Fruit fly (Drosophila melanogaster) whole organism, embryonic: ENCODE data around the gene Ir64a.

Experiments used
- Bdp1 ChIP-seq: fragments of 200-800 bp; sonication (Bioruptor generic); optimal IDR thresholded peaks from 3 replicates; lab custom pipeline; 2016; ENCODE audit warnings: missing biosample characterization, missing genetic modification characterization
- CG10654 ChIP-seq: fragments of 200-800 bp; sonication (Bioruptor generic); optimal IDR thresholded peaks from 2 replicates; lab custom pipeline; 2016; ENCODE audit warnings: missing biosample characterization, missing genetic modification characterization
- CG12104 ChIP-seq: fragments of 200-800 bp; sonication (Bioruptor generic); optimal IDR thresholded peaks from 3 replicates; lab custom pipeline; 2016; ENCODE audit warnings: missing biosample characterization, missing genetic modification characterization
- CG12942 ChIP-seq: fragments of 200-800 bp; sonication (Bioruptor generic); optimal IDR thresholded peaks from 3 replicates; lab custom pipeline; 2016; ENCODE audit warnings: missing biosample characterization, missing genetic modification characterization
- CG14710 ChIP-seq: fragments of 200-800 bp; sonication (Bioruptor generic); optimal IDR thresholded peaks from 3 replicates; lab custom pipeline; 2019; ENCODE audit warnings: missing biosample characterization, mild to moderate bottlenecking, missing genetic modification characterization, moderate library complexity
- CG15479 ChIP-seq: fragments of 200-800 bp; sonication (Bioruptor generic); optimal IDR thresholded peaks from 3 replicates; lab custom pipeline; 2019; ENCODE audit warnings: missing biosample characterization, mild to moderate bottlenecking, missing genetic modification characterization, moderate library complexity
- CG16813 ChIP-seq: fragments of 200-800 bp; sonication (Bioruptor generic); IDR thresholded peaks from 3 replicates; pipeline ENCODE4 v1.3.6; 2022; ENCODE audit warnings: missing biosample characterization, missing genetic modification characterization; ENCODE audit not compliant: partially characterized antibody
- CG17612 ChIP-seq: fragments of 200-800 bp; sonication (Bioruptor generic); IDR thresholded peaks from 2 replicates; pipeline ENCODE4 v1.3.6; 2022; ENCODE audit warnings: missing biosample characterization, missing genetic modification characterization
- CG17912 ChIP-seq: fragments of 200-800 bp; sonication (Bioruptor generic); optimal IDR thresholded peaks from 2 replicates; lab custom pipeline; 2018; ENCODE audit warnings: missing biosample characterization, mild to moderate bottlenecking, missing genetic modification characterization
- CG18599 ChIP-seq: fragments of 200-800 bp; sonication (Bioruptor generic); optimal IDR thresholded peaks from 3 replicates; lab custom pipeline; 2017; ENCODE audit warnings: missing biosample characterization, missing genetic modification characterization, mild to moderate bottlenecking, moderate library complexity, missing genetic modification reagents
- CG2129 ChIP-seq: fragments of 200-800 bp; sonication (Bioruptor generic); IDR thresholded peaks from 2 replicates; pipeline ENCODE4 v1.3.6; 2022; ENCODE audit warnings: missing biosample characterization, missing genetic modification characterization; ENCODE audit not compliant: partially characterized antibody
- CG2202 ChIP-seq: fragments of 200-800 bp; sonication (Bioruptor generic); optimal IDR thresholded peaks from 2 replicates; lab custom pipeline; 2018; ENCODE audit warnings: missing biosample characterization, mild to moderate bottlenecking, missing genetic modification characterization
- CG33213 ChIP-seq: fragments of 200-800 bp; sonication (Bioruptor generic); optimal IDR thresholded peaks from 3 replicates; lab custom pipeline; 2016; ENCODE audit warnings: missing biosample characterization, missing genetic modification characterization
- CG7786 ChIP-seq: fragments of 200-800 bp; sonication (Bioruptor generic); optimal IDR thresholded peaks from 2 replicates; lab custom pipeline; 2016; ENCODE audit warnings: missing biosample characterization, missing genetic modification characterization
- CG8359 ChIP-seq: fragments of 200-800 bp; sonication (Bioruptor generic); optimal IDR thresholded peaks from 2 replicates; lab custom pipeline; 2017; ENCODE audit warnings: missing biosample characterization, mild to moderate bottlenecking, missing genetic modification characterization, borderline replicate concordance
- CG9215 ChIP-seq: fragments of 200-800 bp; sonication (Bioruptor generic); IDR thresholded peaks from 2 replicates; pipeline ENCODE4 v1.3.6; 2022; ENCODE audit warnings: missing biosample characterization, missing genetic modification characterization
- CG9609 ChIP-seq: fragments of 200-800 bp; sonication (Bioruptor generic); optimal IDR thresholded peaks from 3 replicates; lab custom pipeline; 2016; ENCODE audit warnings: missing biosample characterization, missing genetic modification characterization
- Dp ChIP-seq: fragments of 200-800 bp; sonication (Bioruptor generic); optimal IDR thresholded peaks from 2 replicates; lab custom pipeline; 2018; ENCODE audit warnings: missing biosample characterization, mild to moderate bottlenecking, missing genetic modification characterization, moderate library complexity
- HHEX ChIP-seq: fragments of 200-800 bp; sonication (Bioruptor generic); optimal IDR thresholded peaks from 3 replicates; lab custom pipeline; 2017; ENCODE audit warnings: missing biosample characterization, mild to moderate bottlenecking, missing genetic modification characterization, missing genetic modification reagents
- Hr51 ChIP-seq, 2 experiments: fragments of 200-800 bp; sonication (Bioruptor generic); optimal IDR thresholded peaks; 2 replicates in 1 of 2; 3 replicates in 1 of 2; lab custom pipeline; 2016 to 2018; ENCODE audit warnings: missing biosample characterization in 2 of 2, missing genetic modification characterization in 2 of 2, mild to moderate bottlenecking in 1 of 2, moderate library complexity in 1 of 2
- Hr78 ChIP-seq, 2 experiments: fragments of 200-800 bp in 1 of 2; fragments of >200 bp in 1 of 2; sonication (Bioruptor generic) in 1 of 2; optimal IDR thresholded peaks; 2 replicates each; lab custom pipeline; 2017 to 2019; ENCODE audit warnings: missing biosample characterization in 2 of 2, missing genetic modification characterization in 2 of 2, mild to moderate bottlenecking in 1 of 2, moderate library complexity in 1 of 2
- Hsf ChIP-seq: fragments of 200-800 bp; sonication (Bioruptor generic); optimal IDR thresholded peaks from 3 replicates; lab custom pipeline; 2016; ENCODE audit warnings: missing biosample characterization, missing genetic modification characterization
- MESR4 ChIP-seq: fragments of 200-800 bp; sonication (Bioruptor generic); optimal IDR thresholded peaks from 2 replicates; lab custom pipeline; 2018; ENCODE audit warnings: missing biosample characterization, mild to moderate bottlenecking, missing genetic modification characterization, moderate library complexity
- MTF-1 ChIP-seq: fragments of 200-800 bp; sonication (Bioruptor generic); optimal IDR thresholded peaks from 2 replicates; lab custom pipeline; 2018; ENCODE audit warnings: missing biosample characterization, mild to moderate bottlenecking, missing genetic modification characterization, borderline replicate concordance
- Max ChIP-seq: fragments of 200-800 bp; sonication (Bioruptor generic); optimal IDR thresholded peaks from 2 replicates; lab custom pipeline; 2016; ENCODE audit warnings: missing biosample characterization, mild to moderate bottlenecking, missing genetic modification characterization
- Myb ChIP-seq: fragments of 200-800 bp; sonication (Bioruptor generic); optimal IDR thresholded peaks from 2 replicates; lab custom pipeline; 2016; ENCODE audit warnings: missing biosample characterization, missing genetic modification characterization
- NfI ChIP-seq: fragments of 200-800 bp; sonication (Bioruptor generic); optimal IDR thresholded peaks from 3 replicates; lab custom pipeline; 2018; ENCODE audit warnings: missing biosample characterization, mild to moderate bottlenecking, missing genetic modification characterization, moderate library complexity
- Sry-β ChIP-seq: fragments of 200-800 bp; sonication (Bioruptor generic); optimal IDR thresholded peaks from 2 replicates; lab custom pipeline; 2018; ENCODE audit warnings: missing biosample characterization, mild to moderate bottlenecking, missing genetic modification characterization, moderate library complexity
- Tbp ChIP-seq: fragments of >200 bp; optimal IDR thresholded peaks from 2 replicates; lab custom pipeline; 2018; ENCODE audit warnings: missing biosample characterization, missing genetic modification characterization
- Trl ChIP-seq, 3 experiments: fragments of >200 bp in 2 of 3; fragments of 200-800 bp in 1 of 3; sonication (Bioruptor generic) in 1 of 3; optimal IDR thresholded peaks; 2 replicates in 1 of 3; 3 replicates in 2 of 3; lab custom pipeline; 2016 to 2017; ENCODE audit warnings: missing biosample characterization in 1 of 3, missing genetic modification characterization in 1 of 3
- chn ChIP-seq: fragments of 200-800 bp; sonication (Bioruptor generic); optimal IDR thresholded peaks from 2 replicates; lab custom pipeline; 2016; ENCODE audit warnings: missing biosample characterization, missing genetic modification characterization
- ci ChIP-seq: fragments of 200-800 bp; sonication (Bioruptor generic); IDR thresholded peaks from 3 replicates; pipeline ENCODE4 v1.3.6; 2022; ENCODE audit warnings: missing biosample characterization, missing genetic modification characterization
- da ChIP-seq: fragments of 200-800 bp; sonication (Bioruptor generic); optimal IDR thresholded peaks from 2 replicates; lab custom pipeline; 2016; ENCODE audit warnings: missing biosample characterization, missing genetic modification characterization
- eve ChIP-seq, 2 experiments: fragments of >200 bp; optimal IDR thresholded peaks; 2 replicates each; lab custom pipeline; 2017; ENCODE audit warnings: missing biosample characterization in 2 of 2, missing genetic modification characterization in 2 of 2
- fd3F ChIP-seq: fragments of 200-800 bp; sonication (Bioruptor generic); optimal IDR thresholded peaks from 2 replicates; lab custom pipeline; 2018; ENCODE audit warnings: missing biosample characterization, mild to moderate bottlenecking, missing genetic modification characterization, moderate library complexity
- gem ChIP-seq: fragments of 200-800 bp; sonication (Bioruptor generic); optimal IDR thresholded peaks from 2 replicates; lab custom pipeline; 2019; ENCODE audit warnings: missing biosample characterization, mild to moderate bottlenecking, missing genetic modification characterization, moderate library complexity
- nmo ChIP-seq: fragments of 200-800 bp; sonication (Bioruptor generic); optimal IDR thresholded peaks from 2 replicates; lab custom pipeline; 2018; ENCODE audit warnings: missing biosample characterization, mild to moderate bottlenecking, missing genetic modification characterization, moderate library complexity
- odd ChIP-seq: fragments of 200-800 bp; sonication (Bioruptor generic); optimal IDR thresholded peaks from 2 replicates; lab custom pipeline; 2017; ENCODE audit warnings: missing biosample characterization, mild to moderate bottlenecking, missing genetic modification characterization
- peb ChIP-seq: fragments of 200-800 bp; sonication (Bioruptor generic); IDR thresholded peaks from 2 replicates; pipeline ENCODE4 v1.3.6; 2022; ENCODE audit warnings: missing biosample characterization, missing genetic modification characterization
- phol ChIP-seq: fragments of 200-800 bp; sonication (Bioruptor generic); optimal IDR thresholded peaks from 3 replicates; lab custom pipeline; 2018; ENCODE audit warnings: missing biosample characterization, mild to moderate bottlenecking, missing genetic modification characterization, moderate library complexity
- pzg ChIP-seq: fragments of 200-800 bp; sonication (Bioruptor generic); optimal IDR thresholded peaks from 3 replicates; lab custom pipeline; 2018; ENCODE audit warnings: missing biosample characterization, mild to moderate bottlenecking, missing genetic modification characterization, moderate library complexity
- sens ChIP-seq: fragments of 200-800 bp; sonication (Bioruptor generic); peaks from one replicate; lab custom pipeline; 2016; ENCODE audit warnings: missing biosample characterization, missing genetic modification characterization
- sim ChIP-seq: fragments of 200-800 bp; sonication (Bioruptor generic); IDR thresholded peaks from 2 replicates; pipeline ENCODE4 v1.3.6; 2022; ENCODE audit warnings: missing biosample characterization, missing genetic modification characterization
- slp2 ChIP-seq: fragments of 200-800 bp; sonication (Bioruptor generic); optimal IDR thresholded peaks from 2 replicates; lab custom pipeline; 2016; ENCODE audit warnings: missing biosample characterization, missing genetic modification characterization
- so ChIP-seq: fragments of 200-800 bp; sonication (Bioruptor generic); IDR thresholded peaks from 3 replicates; pipeline ENCODE4 v1.3.6; 2022; ENCODE audit warnings: missing biosample characterization, missing genetic modification characterization
- tna ChIP-seq: fragments of 200-800 bp; sonication (Bioruptor generic); IDR thresholded peaks from 2 replicates; pipeline ENCODE4 v1.3.6; 2022; ENCODE audit warnings: missing biosample characterization, missing genetic modification characterization; ENCODE audit not compliant: partially characterized antibody
- tx ChIP-seq: fragments of 200-800 bp; sonication (Bioruptor generic); optimal IDR thresholded peaks from 2 replicates; lab custom pipeline; 2016; ENCODE audit warnings: missing biosample characterization, missing genetic modification characterization
- zen ChIP-seq: fragments of 200-800 bp; sonication (Bioruptor generic); optimal IDR thresholded peaks from 3 replicates; lab custom pipeline; 2018; ENCODE audit warnings: missing biosample characterization, mild to moderate bottlenecking, missing genetic modification characterization, moderate library complexity
- zen2 ChIP-seq: fragments of 200-800 bp; sonication (Bioruptor generic); IDR thresholded peaks from 3 replicates; pipeline ENCODE4 v1.3.6; 2022; ENCODE audit warnings: missing biosample characterization, missing genetic modification characterization; ENCODE audit not compliant: partially characterized antibody

Ir64a gene

dm6 chr3L:5365880-5366507 lies 16.6 kb downstream of the Ir64a start, which contains the start of the genes Uev1A and Membrin:
Gene Uev1A, minus strand, starts transcription at chr3L:5366225.
Gene Membrin, plus strand, starts transcription at chr3L:5366455.
- peak; percentile 84 for TF ChIP-seq sens (GFP tag; lab: Kevin White, UChicago)
- peak in 1 of 2 experiments; percentile 16 for TF ChIP-seq Trl (optimal IDR thresholded peaks at IDR 0.05; lab: Kevin White, UChicago)
- no peak for TF ChIP-seq Trl (GFP tag; optimal IDR thresholded peaks at IDR 0.05; lab: Kevin White, UChicago)
- TF ChIP-seq Sry-β (GFP tag; lab: Kevin White, UChicago) = peak; percentile 13
- TF ChIP-seq chn (GFP tag; lab: Kevin White, UChicago) = no peak
- no peak for TF ChIP-seq CG17612
- TF ChIP-seq CG10654 (GFP tag; lab: Kevin White, UChicago) = peak; percentile 11
- no peak for TF ChIP-seq Bdp1 (GFP tag; lab: Kevin White, UChicago)
- TF ChIP-seq CG12104 (GFP tag; lab: Kevin White, UChicago) = no peak
- TF ChIP-seq eve (GFP tag; optimal IDR thresholded peaks at IDR 0.05; lab: Kevin White, UChicago) = no peak
- TF ChIP-seq fd3F (GFP tag; lab: Kevin White, UChicago) = no peak
- peak; percentile 17 for TF ChIP-seq gem
- peak; percentile 89 for TF ChIP-seq pzg (GFP tag; lab: Kevin White, UChicago)
- no peak for TF ChIP-seq da (GFP tag; lab: Kevin White, UChicago)
- no peak for TF ChIP-seq CG9215 (GFP tag; lab: Robert Waterston, UW)
- TF ChIP-seq so = no peak
- TF ChIP-seq MTF-1 (GFP tag; lab: Kevin White, UChicago) = no peak
- TF ChIP-seq Dp = peak; percentile 22
- no peak for TF ChIP-seq Hr51 (GFP tag; optimal IDR thresholded peaks at IDR 0.05; lab: Kevin White, UChicago)
- TF ChIP-seq sim (GFP tag; lab: Robert Waterston, UW) = no peak
- TF ChIP-seq Hsf (GFP tag; lab: Kevin White, UChicago) = no peak
- no peak for TF ChIP-seq CG18599
- TF ChIP-seq CG7786 (GFP tag; lab: Kevin White, UChicago) = no peak
- TF ChIP-seq MESR4 (GFP tag; lab: Kevin White, UChicago) = peak; percentile 27
- no peak for TF ChIP-seq zen2 (GFP tag; lab: Robert Waterston, UW)
- TF ChIP-seq CG17912 (GFP tag; lab: Kevin White, UChicago) = no peak
- TF ChIP-seq ci (GFP tag; lab: Robert Waterston, UW) = no peak
- no peak for TF ChIP-seq tna (GFP tag; lab: Robert Waterston, UW)
- no peak for TF ChIP-seq zen (tag; lab: Kevin White, UChicago)
- TF ChIP-seq CG8359 (GFP tag; lab: Kevin White, UChicago) = no peak
- no peak for TF ChIP-seq CG2129 (GFP tag; lab: Robert Waterston, UW)
- no peak for TF ChIP-seq CG9609 (GFP tag; lab: Kevin White, UChicago)
- peak; percentile 69 for TF ChIP-seq CG14710 (tag; lab: Kevin White, UChicago)
- peak; percentile 27 for TF ChIP-seq Myb (GFP tag; lab: Kevin White, UChicago)
- TF ChIP-seq tx (GFP tag; lab: Kevin White, UChicago) = no peak
- peak; percentile 14 for TF ChIP-seq Tbp
- peak; percentile 37 for TF ChIP-seq CG15479 (GFP tag; lab: Kevin White, UChicago)
- TF ChIP-seq odd = no peak
- TF ChIP-seq slp2 (GFP tag; lab: Kevin White, UChicago) = no peak
- TF ChIP-seq HHEX (GFP tag; lab: Kevin White, UChicago) = no peak
- TF ChIP-seq CG33213 (GFP tag; lab: Kevin White, UChicago) = peak; percentile 15
- no peak for TF ChIP-seq CG2202 (tag; lab: Kevin White, UChicago)
- peak; percentile 55 for TF ChIP-seq nmo (GFP tag; lab: Kevin White, UChicago)
- TF ChIP-seq peb (GFP tag; lab: Robert Waterston, UW) = no peak
- peak; percentile 41; the same call in 1 of the 3 replicates for TF ChIP-seq CG16813 (GFP tag; lab: Robert Waterston, UW)
- no peak for TF ChIP-seq NfI
- TF ChIP-seq Hr78 (GFP tag; optimal IDR thresholded peaks at IDR 0.05; lab: Kevin White, UChicago) = no peak
- no peak for TF ChIP-seq CG12942 (GFP tag; lab: Kevin White, UChicago)
- TF ChIP-seq phol = peak; percentile 95
- TF ChIP-seq Max = peak; percentile 25
